Fruit fly (Drosophila melanogaster): ENCODE results near the gene CG4836.
A peak's percentile ranks its signal among the peaks of the same experiment; 100 is the strongest.

CG4836 gene

dm6 chr3R:19995408-19995807, 18.3 kb upstream of the CG4836 start:
- no peak for TF ChIP-seq abd-A (tag; optimal IDR thresholded peaks at IDR 0.05)
- no peak for TF ChIP-seq CG18011 (GFP tag; optimal IDR thresholded peaks at IDR 0.05)
- no peak for TF ChIP-seq her (GFP tag; optimal IDR thresholded peaks at IDR 0.05)
- TF ChIP-seq chif (GFP tag; optimal IDR thresholded peaks at IDR 0.05) = no peak
- TF ChIP-seq zen (tag; optimal IDR thresholded peaks at IDR 0.05) = peak; percentile 59
- peak; percentile 89 for TF ChIP-seq Kr (GFP tag; optimal IDR thresholded peaks at IDR 0.05)
- no peak for TF ChIP-seq Poxn (GFP tag; IDR thresholded peaks at IDR 0.05)
- TF ChIP-seq fd102C (GFP tag; optimal IDR thresholded peaks at IDR 0.05) = peak; percentile 19
- peak; percentile 33 for TF ChIP-seq CG13894 (tag; optimal IDR thresholded peaks at IDR 0.05)
- TF ChIP-seq CG15696 (tag; optimal IDR thresholded peaks at IDR 0.05) = peak; percentile 51
- no peak for TF ChIP-seq CG3065 (GFP tag; optimal IDR thresholded peaks at IDR 0.05)
- TF ChIP-seq Optix (GFP tag; IDR thresholded peaks at IDR 0.05) = no peak
- peak; percentile 84 for TF ChIP-seq onecut (GFP tag; IDR thresholded peaks at IDR 0.05)
- no peak for TF ChIP-seq esg (GFP tag; conservative IDR thresholded peaks at IDR 0.05)
- no peak for TF ChIP-seq CG30020 (tag; optimal IDR thresholded peaks at IDR 0.05)
- no peak for TF ChIP-seq tup (GFP tag; optimal IDR thresholded peaks at IDR 0.05)
- no peak for TF ChIP-seq gem (tag; optimal IDR thresholded peaks at IDR 0.05)
- TF ChIP-seq ham (GFP tag; IDR thresholded peaks at IDR 0.05) = no peak
- TF ChIP-seq zf30C (GFP tag; optimal IDR thresholded peaks at IDR 0.05) = no peak
- no peak for TF ChIP-seq CG12391 (tag; optimal IDR thresholded peaks at IDR 0.05)
- peak; percentile 71 for TF ChIP-seq twi (tag; optimal IDR thresholded peaks at IDR 0.05)
- TF ChIP-seq D (optimal IDR thresholded peaks at IDR 0.05) = peak; percentile 99
- peak; percentile 34 for TF ChIP-seq D (GFP tag; optimal IDR thresholded peaks at IDR 0.05)
- TF ChIP-seq CG11093 (GFP tag; IDR thresholded peaks at IDR 0.05) = no peak
- no peak for TF ChIP-seq CG42726 (GFP tag; IDR thresholded peaks at IDR 0.05; ENCODE audit: partially characterized antibody)
- TF ChIP-seq kni (GFP tag; optimal IDR thresholded peaks at IDR 0.05) = peak; percentile 74
- TF ChIP-seq CG15479 (GFP tag; optimal IDR thresholded peaks at IDR 0.05) = peak; percentile 77
- TF ChIP-seq btn (GFP tag; optimal IDR thresholded peaks at IDR 0.05) = no peak
- peak; percentile 50 for TF ChIP-seq CG7271 (tag; optimal IDR thresholded peaks at IDR 0.05)
- peak; percentile 50 for TF ChIP-seq ac (GFP tag; optimal IDR thresholded peaks at IDR 0.05)
- TF ChIP-seq Dref (GFP tag; IDR thresholded peaks at IDR 0.05) = no peak
- no peak for TF ChIP-seq lov (optimal IDR thresholded peaks at IDR 0.05)
- TF ChIP-seq lov (GFP tag; IDR thresholded peaks at IDR 0.05) = no peak
- peak; percentile 71 for TF ChIP-seq pros (GFP tag; optimal IDR thresholded peaks at IDR 0.05)
- peak; percentile 13 for TF ChIP-seq CG8924 (tag; optimal IDR thresholded peaks at IDR 0.05)
- TF ChIP-seq prd (optimal IDR thresholded peaks at IDR 0.05) = no peak
- peak; percentile 35; the same call in 2 of the 3 replicates for TF ChIP-seq prd (GFP tag; IDR thresholded peaks at IDR 0.05)
- no peak for TF ChIP-seq grn (GFP tag; optimal IDR thresholded peaks at IDR 0.05)
- TF ChIP-seq HLHmδ (GFP tag; optimal IDR thresholded peaks at IDR 0.05) = peak; percentile 22
- peak; percentile 1 for TF ChIP-seq Med (GFP tag)
- no peak for TF ChIP-seq CG11560 (tag; IDR thresholded peaks at IDR 0.05)
- no peak for TF ChIP-seq CG9215 (GFP tag; IDR thresholded peaks at IDR 0.05)
- TF ChIP-seq eve (GFP tag; optimal IDR thresholded peaks at IDR 0.05) = no peak
- TF ChIP-seq tll (GFP tag; optimal IDR thresholded peaks at IDR 0.05) = peak in 1 of 2 experiments; percentile 87
